Comparison of ENCODE assay signal across 2 fruit fly cellular contexts in genomic region chr3R:17544594-17544993, dm6.
TF ChIP-seq lines count a peak whose summit lies in the region.

No protein-coding gene starts in this region.

- TF ChIP-seq CTCF in whole organism, embryonic (GFP tag; optimal IDR thresholded peaks at IDR 0.05; lab: Kevin White, UChicago) = no peak

TF ChIP-seq in whole organism, embryonic, 481 proteins besides CTCF, POLR2A, EP300 and RAD21:
- no peak for TF ChIP-seq CG6813 (GFP tag; optimal IDR thresholded peaks at IDR 0.05; lab: Kevin White, UChicago)
- TF ChIP-seq stwl (tag; optimal IDR thresholded peaks at IDR 0.05; lab: Kevin White, UChicago) = no peak
- TF ChIP-seq sug (tag; optimal IDR thresholded peaks at IDR 0.05; lab: Kevin White, UChicago) = no peak
- TF ChIP-seq CG16813 (GFP tag; IDR thresholded peaks at IDR 0.05; lab: Robert Waterston, UW; ENCODE audit: partially characterized antibody) = 0 out of 3 replicates have a peak, but pooled peaks have one; percentile 12
- 0 out of 2 replicates have a peak, but pooled peaks have one; percentile 21 for TF ChIP-seq Bgb (GFP tag; IDR thresholded peaks at IDR 0.05; lab: Robert Waterston, UW; ENCODE audit: partially characterized antibody)
- peak; percentile 6 for TF ChIP-seq Hr39 (optimal IDR thresholded peaks at IDR 0.05; lab: Kevin White, UChicago)
- TF ChIP-seq hth (optimal IDR thresholded peaks at IDR 0.05; lab: Kevin White, UChicago) = no peak
- TF ChIP-seq ab (GFP tag; optimal IDR thresholded peaks at IDR 0.05; lab: Kevin White, UChicago) = no peak
- TF ChIP-seq CG11456 (GFP tag; IDR thresholded peaks at IDR 0.05; lab: Robert Waterston, UW) = 0 out of 3 replicates have a peak, but pooled peaks have one; percentile 38
- TF ChIP-seq sens (GFP tag; lab: Kevin White, UChicago) = peak; percentile 9
- no peak for TF ChIP-seq CG12744 (GFP tag; optimal IDR thresholded peaks at IDR 0.05; lab: Kevin White, UChicago)
- no peak for TF ChIP-seq inv (GFP tag; IDR thresholded peaks at IDR 0.05; lab: Robert Waterston, UW; ENCODE audit: partially characterized antibody)
- no peak for TF ChIP-seq Adf1 (GFP tag; IDR thresholded peaks at IDR 0.05; lab: Robert Waterston, UW)
- TF ChIP-seq Med (GFP tag; lab: Kevin White, UChicago) = peak; percentile 56
- TF ChIP-seq slbo (GFP tag; IDR thresholded peaks at IDR 0.05; lab: Robert Waterston, UW) = 0 out of 2 replicates have a peak, but pooled peaks have one; percentile 10
- TF ChIP-seq CG11398 (GFP tag; optimal IDR thresholded peaks at IDR 0.05; lab: Kevin White, UChicago) = no peak
- no peak for TF ChIP-seq seq (GFP tag; IDR thresholded peaks at IDR 0.05; lab: Robert Waterston, UW)
- no peak for TF ChIP-seq CG31441 (GFP tag; IDR thresholded peaks at IDR 0.05; lab: Robert Waterston, UW)
- no peak for TF ChIP-seq Dfd (GFP tag; optimal IDR thresholded peaks at IDR 0.05; lab: Kevin White, UChicago)

TF ChIP-seq in whole organism, wandering third instar larva, 38 proteins besides CTCF, POLR2A, EP300 and RAD21:
- TF ChIP-seq Dfd (GFP tag; optimal IDR thresholded peaks at IDR 0.05; lab: Kevin White, UChicago) (peak; percentile 94), fru (GFP tag; optimal IDR thresholded peaks at IDR 0.05; lab: Kevin White, UChicago) (no peak)

Comparison
In these comparisons a context has a peak if more than half of its experiments do, and no peak if none do; other contexts are left out.
1. Of the 10 proteins assayed by ChIP-seq in both whole organism, embryonic and whole organism, wandering third instar larva: peak only in whole organism, embryonic: none; only in whole organism, wandering third instar larva: Dfd; in both: none; in neither: 9.